Fruit fly (Drosophila melanogaster) whole organism, embryonic: Measurements from ENCODE around the gene CG11178.

Source experiments
- Abd-B ChIP-seq: fragments of 200-800 bp; sonication (Bioruptor generic); optimal IDR thresholded peaks from 2 replicates; lab custom pipeline; 2018; ENCODE audit warnings: missing biosample characterization, mild to moderate bottlenecking, missing genetic modification characterization, moderate library complexity
- Adf1 ChIP-seq: fragments of 200-800 bp; sonication (Bioruptor generic); IDR thresholded peaks from 2 replicates; pipeline ENCODE4 v1.3.6; 2022; ENCODE audit warnings: missing biosample characterization, missing genetic modification characterization
- Aef1 ChIP-seq: fragments of 200-800 bp; sonication (Bioruptor generic); IDR thresholded peaks from 3 replicates; pipeline ENCODE4 v1.3.6; 2022; ENCODE audit warnings: missing biosample characterization, missing genetic modification characterization
- CG11696 ChIP-seq: fragments of 200-800 bp; sonication (Bioruptor generic); IDR thresholded peaks from 2 replicates; pipeline ENCODE4 v1.3.6; 2022; ENCODE audit warnings: missing biosample characterization, missing genetic modification characterization
- CG12299 ChIP-seq: fragments of 200-800 bp; sonication (Bioruptor generic); optimal IDR thresholded peaks from 2 replicates; lab custom pipeline; 2018; ENCODE audit warnings: missing biosample characterization, mild to moderate bottlenecking, missing genetic modification characterization
- CG13775 ChIP-seq: fragments of 200-800 bp; sonication (Bioruptor generic); optimal IDR thresholded peaks from 3 replicates; lab custom pipeline; 2017; ENCODE audit warnings: missing biosample characterization, mild to moderate bottlenecking, missing genetic modification characterization
- CG1603 ChIP-seq: fragments of 200-800 bp; sonication (Bioruptor generic); optimal IDR thresholded peaks from 2 replicates; lab custom pipeline; 2019; ENCODE audit warnings: missing biosample characterization, mild to moderate bottlenecking, missing genetic modification characterization, moderate library complexity
- CG16815 ChIP-seq: fragments of 200-800 bp; sonication (Bioruptor generic); optimal IDR thresholded peaks from 3 replicates; lab custom pipeline; 2017; ENCODE audit warnings: missing biosample characterization, mild to moderate bottlenecking, missing genetic modification characterization
- CG18599 ChIP-seq: fragments of 200-800 bp; sonication (Bioruptor generic); optimal IDR thresholded peaks from 3 replicates; lab custom pipeline; 2017; ENCODE audit warnings: missing biosample characterization, missing genetic modification characterization, mild to moderate bottlenecking, moderate library complexity, missing genetic modification reagents
- CG2712 ChIP-seq: fragments of 200-800 bp; optimal IDR thresholded peaks from 3 replicates; lab custom pipeline; 2019; ENCODE audit warnings: missing biosample characterization, mild to moderate bottlenecking, missing genetic modification characterization, moderate library complexity
- CG31441 ChIP-seq: fragments of 200-800 bp; sonication (Bioruptor generic); IDR thresholded peaks from 2 replicates; pipeline ENCODE4 v1.3.6; 2022; ENCODE audit warnings: missing biosample characterization, missing genetic modification characterization
- CG43689 ChIP-seq: fragments of 200-800 bp; sonication (Bioruptor generic); IDR thresholded peaks from 2 replicates; pipeline ENCODE4 v1.3.6; 2022; ENCODE audit warnings: missing biosample characterization, missing genetic modification characterization
- CG4707 ChIP-seq: fragments of 200-800 bp; sonication (Bioruptor generic); optimal IDR thresholded peaks from 2 replicates; lab custom pipeline; 2018; ENCODE audit warnings: missing biosample characterization, mild to moderate bottlenecking, missing genetic modification characterization, moderate library complexity
- CG6272 ChIP-seq: fragments of 200-800 bp; sonication (Bioruptor generic); IDR thresholded peaks from 2 replicates; pipeline ENCODE4 v1.3.6; 2022; ENCODE audit warnings: missing biosample characterization, missing genetic modification characterization
- CG6765 ChIP-seq: fragments of 200-800 bp; sonication (Bioruptor generic); optimal IDR thresholded peaks from 3 replicates; lab custom pipeline; 2017; ENCODE audit warnings: missing biosample characterization, mild to moderate bottlenecking, missing genetic modification characterization
- CG7556 ChIP-seq: fragments of 200-800 bp; sonication (Bioruptor generic); optimal IDR thresholded peaks from 2 replicates; lab custom pipeline; 2017; ENCODE audit warnings: missing biosample characterization, mild to moderate bottlenecking, missing genetic modification characterization
- CG7786 ChIP-seq: fragments of 200-800 bp; sonication (Bioruptor generic); optimal IDR thresholded peaks from 2 replicates; lab custom pipeline; 2016; ENCODE audit warnings: missing biosample characterization, missing genetic modification characterization
- CG9932 ChIP-seq: fragments of 200-800 bp; sonication (Bioruptor generic); IDR thresholded peaks from 2 replicates; pipeline ENCODE4 v1.3.6; 2022; ENCODE audit warnings: missing biosample characterization, missing genetic modification characterization
- Doc3 ChIP-seq: fragments of 200-800 bp; sonication (Bioruptor generic); IDR thresholded peaks from 3 replicates; pipeline ENCODE4 v1.3.6; 2022; ENCODE audit warnings: missing biosample characterization, missing genetic modification characterization; ENCODE audit not compliant: partially characterized antibody
- ERR ChIP-seq: fragments of 200-800 bp; sonication (Bioruptor generic); optimal IDR thresholded peaks from 2 replicates; lab custom pipeline; 2016; ENCODE audit warnings: missing biosample characterization, missing genetic modification characterization
- Elba2 ChIP-seq: fragments of 200-800 bp; sonication (Bioruptor generic); optimal IDR thresholded peaks from 3 replicates; lab custom pipeline; 2016; ENCODE audit warnings: missing biosample characterization, missing genetic modification characterization
- Gsc ChIP-seq: fragments of 200-800 bp; sonication (Bioruptor generic); IDR thresholded peaks from 2 replicates; pipeline ENCODE4 v1.3.6; 2022; ENCODE audit warnings: missing biosample characterization, missing genetic modification characterization
- HLH3B ChIP-seq: fragments of 200-800 bp; sonication (Bioruptor generic); IDR thresholded peaks from 2 replicates; pipeline ENCODE4 v1.3.6; 2022; ENCODE audit warnings: missing biosample characterization, missing genetic modification characterization
- Hsf ChIP-seq: fragments of 200-800 bp; sonication (Bioruptor generic); optimal IDR thresholded peaks from 3 replicates; lab custom pipeline; 2016; ENCODE audit warnings: missing biosample characterization, missing genetic modification characterization
- Med ChIP-seq: fragments of 200-800 bp; sonication (Bioruptor generic); peaks from one replicate; lab custom pipeline; 2016; ENCODE audit warnings: missing biosample characterization, missing genetic modification characterization, mild to moderate bottlenecking, inconsistent platforms, moderate library complexity
- Myb ChIP-seq: fragments of 200-800 bp; sonication (Bioruptor generic); optimal IDR thresholded peaks from 2 replicates; lab custom pipeline; 2016; ENCODE audit warnings: missing biosample characterization, missing genetic modification characterization
- Pdp1 ChIP-seq, 2 experiments: fragments of 200-800 bp; sonication (Bioruptor generic); optimal IDR thresholded peaks; 3 replicates each; lab custom pipeline; 2016; ENCODE audit warnings: missing biosample characterization in 2 of 2, missing genetic modification characterization in 2 of 2, mild to moderate bottlenecking in 1 of 2, moderate library complexity in 1 of 2
- Sin3A ChIP-seq: fragments of >200 bp; optimal IDR thresholded peaks from 2 replicates; lab custom pipeline; 2018
- Sry-β ChIP-seq: fragments of 200-800 bp; sonication (Bioruptor generic); optimal IDR thresholded peaks from 2 replicates; lab custom pipeline; 2018; ENCODE audit warnings: missing biosample characterization, mild to moderate bottlenecking, missing genetic modification characterization, moderate library complexity
- Sry-δ ChIP-seq: fragments of 200-800 bp; sonication (Bioruptor generic); optimal IDR thresholded peaks from 2 replicates; lab custom pipeline; 2016; ENCODE audit warnings: missing biosample characterization, missing genetic modification characterization
- Ssrp ChIP-seq: fragments of 200-800 bp; sonication (Bioruptor generic); optimal IDR thresholded peaks from 2 replicates; lab custom pipeline; 2018; ENCODE audit warnings: missing biosample characterization, mild to moderate bottlenecking, missing genetic modification characterization, moderate library complexity
- ab ChIP-seq: fragments of 200-800 bp; sonication (Bioruptor generic); optimal IDR thresholded peaks from 2 replicates; lab custom pipeline; 2016; ENCODE audit warnings: missing biosample characterization, missing genetic modification characterization
- az2 ChIP-seq: fragments of 200-800 bp; sonication (Bioruptor generic); optimal IDR thresholded peaks from 3 replicates; lab custom pipeline; 2016; ENCODE audit warnings: missing biosample characterization, missing genetic modification characterization
- bcd ChIP-seq: fragments of 200-800 bp; sonication (Bioruptor generic); optimal IDR thresholded peaks from 2 replicates; lab custom pipeline; 2017; ENCODE audit warnings: missing biosample characterization, mild to moderate bottlenecking, missing genetic modification characterization
- bsh ChIP-seq, 2 experiments: fragments of 200-800 bp; sonication (Bioruptor generic); optimal IDR thresholded peaks; 2 replicates each; lab custom pipeline; 2017 to 2018; ENCODE audit warnings: mild to moderate bottlenecking in 2 of 2, missing biosample characterization in 2 of 2, missing genetic modification characterization in 2 of 2, moderate library complexity in 1 of 2
- ci ChIP-seq: fragments of 200-800 bp; sonication (Bioruptor generic); IDR thresholded peaks from 3 replicates; pipeline ENCODE4 v1.3.6; 2022; ENCODE audit warnings: missing biosample characterization, missing genetic modification characterization
- da ChIP-seq: fragments of 200-800 bp; sonication (Bioruptor generic); optimal IDR thresholded peaks from 2 replicates; lab custom pipeline; 2016; ENCODE audit warnings: missing biosample characterization, missing genetic modification characterization
- dm ChIP-seq: fragments of 200-800 bp; sonication (Bioruptor generic); optimal IDR thresholded peaks from 3 replicates; lab custom pipeline; 2016; ENCODE audit warnings: missing biosample characterization, missing genetic modification characterization
- dpn ChIP-seq, 2 experiments: fragments of 200-800 bp; sonication (Bioruptor generic); optimal IDR thresholded peaks; 3 replicates each; lab custom pipeline; 2016; ENCODE audit warnings: missing biosample characterization in 2 of 2, missing genetic modification characterization in 2 of 2
- fd102C ChIP-seq: fragments of 200-800 bp; sonication (Bioruptor generic); optimal IDR thresholded peaks from 2 replicates; lab custom pipeline; 2018; ENCODE audit warnings: missing biosample characterization, mild to moderate bottlenecking, missing genetic modification characterization, moderate library complexity
- fru ChIP-seq: fragments of >200 bp; optimal IDR thresholded peaks from 2 replicates; lab custom pipeline; 2017
- gro ChIP-seq: fragments of 200-800 bp; sonication (Bioruptor generic); optimal IDR thresholded peaks from 2 replicates; lab custom pipeline; 2016; ENCODE audit warnings: missing biosample characterization, missing genetic modification characterization
- ham ChIP-seq: fragments of 200-800 bp; sonication (Bioruptor generic); IDR thresholded peaks from 2 replicates; pipeline ENCODE4 v1.3.6; 2022; ENCODE audit warnings: missing biosample characterization, missing genetic modification characterization
- insv ChIP-seq, 2 experiments: fragments of 200-800 bp; sonication (Bioruptor generic); optimal IDR thresholded peaks; 3 replicates each; lab custom pipeline; 2016 to 2018; ENCODE audit warnings: missing biosample characterization in 2 of 2, missing genetic modification characterization in 2 of 2
- lab ChIP-seq: fragments of 200-800 bp; sonication (Bioruptor generic); optimal IDR thresholded peaks from 3 replicates; lab custom pipeline; 2017; ENCODE audit warnings: missing biosample characterization, missing genetic modification characterization, mild to moderate bottlenecking, moderate library complexity, missing genetic modification reagents
- luna ChIP-seq: fragments of 200-800 bp; sonication (Bioruptor generic); optimal IDR thresholded peaks from 2 replicates; lab custom pipeline; 2016; ENCODE audit warnings: missing biosample characterization, missing genetic modification characterization
- oc ChIP-seq: fragments of 200-800 bp; sonication (Bioruptor generic); optimal IDR thresholded peaks from 2 replicates; lab custom pipeline; 2018; ENCODE audit warnings: missing biosample characterization, mild to moderate bottlenecking, missing genetic modification characterization, moderate library complexity
- scrt ChIP-seq: fragments of 200-800 bp; sonication (Bioruptor generic); optimal IDR thresholded peaks from 2 replicates; lab custom pipeline; 2018; ENCODE audit warnings: missing biosample characterization, mild to moderate bottlenecking, missing genetic modification characterization, moderate library complexity
- seq ChIP-seq: fragments of 200-800 bp; sonication (Bioruptor generic); IDR thresholded peaks from 2 replicates; pipeline ENCODE4 v1.3.6; 2022; ENCODE audit warnings: missing biosample characterization, missing genetic modification characterization
- ttk ChIP-seq: fragments of 200-800 bp; sonication (Bioruptor generic); IDR thresholded peaks from 2 replicates; pipeline ENCODE4 v2.1.2; 2022; ENCODE audit warnings: missing biosample characterization, missing genetic modification characterization
- unpg ChIP-seq: fragments of 200-800 bp; sonication (Bioruptor generic); optimal IDR thresholded peaks from 3 replicates; lab custom pipeline; 2018; ENCODE audit warnings: missing biosample characterization, mild to moderate bottlenecking, missing genetic modification characterization, moderate library complexity
- wdn ChIP-seq: fragments of 200-800 bp; sonication (Bioruptor generic); IDR thresholded peaks from 2 replicates; pipeline ENCODE4 v1.3.6; 2022; ENCODE audit warnings: missing biosample characterization, missing genetic modification characterization
- yki ChIP-seq: fragments of >200 bp; optimal IDR thresholded peaks from 3 replicates; lab custom pipeline; 2018

Gene CG11178

DNA sequence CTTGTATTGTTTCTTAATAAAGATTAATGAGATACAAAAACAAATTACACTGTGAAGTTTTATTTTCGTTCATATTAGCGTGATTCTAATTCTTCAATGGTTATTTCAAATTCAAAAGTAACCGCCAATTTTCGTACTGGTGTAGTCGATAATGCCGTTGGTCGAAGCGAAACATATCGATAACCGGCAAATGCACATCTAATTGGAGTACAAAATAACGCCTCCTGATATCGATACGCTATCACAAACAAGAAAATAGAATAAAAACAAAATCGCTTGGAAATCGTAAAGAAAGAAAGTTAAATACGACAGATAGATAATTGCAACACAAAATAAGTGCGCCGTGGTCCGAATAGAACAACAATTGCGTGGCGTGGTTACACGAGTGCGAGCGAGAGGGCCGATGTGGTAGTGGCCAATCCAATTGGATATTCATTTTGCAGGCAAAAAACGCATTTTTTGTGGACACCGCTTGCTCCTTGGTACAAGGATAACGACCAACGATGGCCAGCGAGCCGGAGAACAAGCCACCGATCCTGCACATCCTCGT lies 536 bp downstream of the CG11178 start (continued):
- TF ChIP-seq Hsf (GFP tag; lab: Kevin White, UChicago) (no peak), fru (no peak), Abd-B (GFP tag; lab: Kevin White, UChicago) (no peak), CG11696 (no peak), CG16815 (GFP tag; lab: Kevin White, UChicago) (no peak), bcd (GFP tag; lab: Kevin White, UChicago) (no peak), wdn (no peak), oc (tag; lab: Kevin White, UChicago) (no peak), luna (GFP tag; lab: Kevin White, UChicago) (no peak), CG7786 (GFP tag; lab: Kevin White, UChicago) (no peak), Sry-β (GFP tag; lab: Kevin White, UChicago) (no peak), seq (GFP tag; lab: Robert Waterston, UW) (no peak), fd102C (GFP tag; lab: Kevin White, UChicago) (no peak), Sry-δ (peak; percentile 70), Sin3A (lab: Kevin White, UChicago) (no peak), da (GFP tag; lab: Kevin White, UChicago) (no peak), CG6272 (GFP tag; lab: Robert Waterston, UW) (no peak), scrt (GFP tag; lab: Kevin White, UChicago) (no peak), CG12299 (tag; lab: Kevin White, UChicago) (no peak), CG31441 (no peak), ci (no peak), CG6765 (no peak), ttk (GFP tag; lab: Robert Waterston, UW) (no peak), CG43689 (GFP tag; lab: Robert Waterston, UW) (no peak), insv (GFP tag; optimal IDR thresholded peaks at IDR 0.05; lab: Kevin White, UChicago) (peak; percentile 78 to 96), az2 (no peak), CG1603 (tag; lab: Kevin White, UChicago) (peak; percentile 42), ab (GFP tag; lab: Kevin White, UChicago) (no peak), CG18599 (GFP tag; lab: Kevin White, UChicago) (no peak), CG7556 (GFP tag; lab: Kevin White, UChicago) (no peak), bsh (GFP tag; optimal IDR thresholded peaks at IDR 0.05; lab: Kevin White, UChicago) (no peak), Gsc (no peak), HLH3B (GFP tag; lab: Robert Waterston, UW) (no peak), Aef1 (no peak), CG9932 (no peak), CG4707 (GFP tag; lab: Kevin White, UChicago) (no peak), yki (lab: Kevin White, UChicago) (no peak), Pdp1 (GFP tag; optimal IDR thresholded peaks at IDR 0.05; lab: Kevin White, UChicago) (no peak), CG13775 (GFP tag; lab: Kevin White, UChicago) (no peak), Ssrp (tag; lab: Kevin White, UChicago) (no peak), CG2712 (tag; lab: Kevin White, UChicago) (no peak), unpg (GFP tag; lab: Kevin White, UChicago) (no peak), lab (GFP tag; lab: Kevin White, UChicago) (no peak), dm (GFP tag; lab: Kevin White, UChicago) (no peak), Doc3 (GFP tag; lab: Robert Waterston, UW) (peak; percentile 34; the same call in 1 of the 3 replicates), ham (GFP tag; lab: Robert Waterston, UW) (no peak), Adf1 (GFP tag; lab: Robert Waterston, UW) (no peak), dpn (GFP tag; optimal IDR thresholded peaks at IDR 0.05; lab: Kevin White, UChicago) (no peak), ERR (no peak), gro (GFP tag; lab: Kevin White, UChicago) (no peak), Med (GFP tag; lab: Kevin White, UChicago) (peak; percentile 27), Myb (peak; percentile 86), Elba2 (peak; percentile 61)
